Worm (Caenorhabditis elegans) whole organism, L2 larva: Measurements from ENCODE around the gene R07E3.1.

Source experiments
- R02D3.7 ChIP-seq: fragments of 150-350 bp; optimal IDR thresholded peaks from 2 replicates; lab custom pipeline; 2014; ENCODE audit warnings: missing biosample characterization, missing genetic modification characterization
- Y55F3AM.14 ChIP-seq: fragments of 200-800 bp; sonication (Bioruptor generic); optimal IDR thresholded peaks from 2 replicates; lab custom pipeline; 2018; ENCODE audit warnings: mild to moderate bottlenecking, missing genetic modification characterization, missing compliant biosample characterization
- alr-1 ChIP-seq: fragments of 150-350 bp; optimal IDR thresholded peaks from 2 replicates; lab custom pipeline; 2014; ENCODE audit warnings: missing biosample characterization, missing genetic modification characterization
- aly-2 ChIP-seq: fragments of 150-350 bp; optimal IDR thresholded peaks from 2 replicates; lab custom pipeline; 2014; ENCODE audit warnings: missing biosample characterization, missing genetic modification characterization
- blmp-1 ChIP-seq: sonication (generic microtip); optimal IDR thresholded peaks from 2 replicates; lab custom pipeline; 2017; ENCODE audit warnings: missing genetic modification characterization, mild to moderate bottlenecking, missing compliant biosample characterization, antibody characterized with exemption, moderate library complexity; ENCODE audit not compliant: insufficient read depth
- ceh-16 ChIP-seq: fragments of 150-350 bp; optimal IDR thresholded peaks from 2 replicates; lab custom pipeline; 2014; ENCODE audit warnings: missing biosample characterization, missing genetic modification characterization
- crh-2 ChIP-seq: sonication (generic microtip); optimal IDR thresholded peaks from 2 replicates; lab custom pipeline; 2017; ENCODE audit warnings: missing biosample characterization, missing genetic modification characterization
- dmd-4 ChIP-seq: sonication (generic microtip); optimal IDR thresholded peaks from 2 replicates; lab custom pipeline; 2017; ENCODE audit warnings: missing biosample characterization, missing genetic modification characterization
- egl-27 ChIP-seq: sonication (generic microtip); optimal IDR thresholded peaks from 3 replicates; lab custom pipeline; 2017; ENCODE audit warnings: missing biosample characterization, missing genetic modification reagents, missing genetic modification characterization
- elt-1 ChIP-seq: fragments of 150-350 bp; optimal IDR thresholded peaks from 2 replicates; lab custom pipeline; 2014; ENCODE audit warnings: missing biosample characterization, missing genetic modification characterization
- fos-1 ChIP-seq: fragments of 150-350 bp; optimal IDR thresholded peaks from 2 replicates; lab custom pipeline; 2014; ENCODE audit warnings: missing biosample characterization, missing genetic modification characterization
- gmeb-1 ChIP-seq: fragments of 150-350 bp; optimal IDR thresholded peaks from 2 replicates; lab custom pipeline; 2014; ENCODE audit warnings: missing biosample characterization, missing genetic modification characterization
- lin-11 ChIP-seq: fragments of 150-350 bp; sonication (generic microtip); optimal IDR thresholded peaks from 2 replicates; lab custom pipeline; 2014; ENCODE audit warnings: missing biosample characterization, missing genetic modification characterization, inconsistent platforms, mixed read lengths
- lin-13 ChIP-seq: fragments of 150-350 bp; optimal IDR thresholded peaks from 2 replicates; lab custom pipeline; 2014; ENCODE audit warnings: missing biosample characterization, missing genetic modification reagents, missing genetic modification characterization
- lin-39 ChIP-seq: fragments of 150-350 bp; optimal IDR thresholded peaks from 2 replicates; lab custom pipeline; 2014; ENCODE audit warnings: missing biosample characterization, missing genetic modification reagents, missing genetic modification characterization
- lsy-2 ChIP-seq, 2 experiments: fragments of 150-350 bp in 1 of 2; sonication (generic microtip) in 1 of 2; optimal IDR thresholded peaks; 2 replicates each; lab custom pipeline; 2014 to 2017; ENCODE audit warnings: missing biosample characterization in 2 of 2, missing genetic modification characterization in 2 of 2
- mbf-1 ChIP-seq: sonication (generic microtip); optimal IDR thresholded peaks from 2 replicates; lab custom pipeline; 2017; ENCODE audit warnings: missing biosample characterization, missing genetic modification characterization
- mdl-1 ChIP-seq, 2 experiments: fragments of 150-350 bp in 1 of 2; sonication (generic microtip) in 1 of 2; optimal IDR thresholded peaks; 2 replicates each; lab custom pipeline; 2017; ENCODE audit warnings: missing biosample characterization in 2 of 2, missing genetic modification characterization in 2 of 2
- nhr-11 ChIP-seq: fragments of 150-350 bp; optimal IDR thresholded peaks from 2 replicates; lab custom pipeline; 2014; ENCODE audit warnings: missing biosample characterization, missing genetic modification characterization
- nhr-12 ChIP-seq: fragments of 150-350 bp; optimal IDR thresholded peaks from 2 replicates; lab custom pipeline; 2014; ENCODE audit warnings: missing biosample characterization, missing genetic modification characterization
- nhr-129 ChIP-seq: fragments of 150-350 bp; optimal IDR thresholded peaks from 2 replicates; lab custom pipeline; 2014; ENCODE audit warnings: missing biosample characterization, missing genetic modification characterization
- nhr-23 ChIP-seq: fragments of 150-350 bp; optimal IDR thresholded peaks from 2 replicates; lab custom pipeline; 2014; ENCODE audit warnings: missing biosample characterization, missing genetic modification reagents, missing genetic modification characterization
- nhr-25 ChIP-seq: fragments of 150-350 bp; sonication (generic microtip); optimal IDR thresholded peaks from 3 replicates; lab custom pipeline; 2014; ENCODE audit warnings: missing biosample characterization, missing genetic modification characterization
- nhr-6 ChIP-seq: fragments of 150-350 bp; optimal IDR thresholded peaks from 2 replicates; lab custom pipeline; 2014; ENCODE audit warnings: missing biosample characterization, missing genetic modification characterization
- nhr-77 ChIP-seq: fragments of 150-350 bp; optimal IDR thresholded peaks from 2 replicates; lab custom pipeline; 2014; ENCODE audit warnings: missing biosample characterization, missing genetic modification characterization
- peb-1 ChIP-seq: fragments of 150-350 bp; optimal IDR thresholded peaks from 2 replicates; lab custom pipeline; 2014; ENCODE audit warnings: missing biosample characterization, missing genetic modification characterization
- sem-4 ChIP-seq: fragments of 150-350 bp; optimal IDR thresholded peaks from 2 replicates; lab custom pipeline; 2014; ENCODE audit warnings: missing biosample characterization, missing genetic modification reagents, missing genetic modification characterization
- skn-1 ChIP-seq: sonication (generic microtip); optimal IDR thresholded peaks from 2 replicates; lab custom pipeline; 2017; ENCODE audit warnings: missing biosample characterization, missing genetic modification characterization
- sma-9 ChIP-seq, 2 experiments: fragments of 150-350 bp in 1 of 2; sonication (generic microtip) in 1 of 2; optimal IDR thresholded peaks; 2 replicates each; lab custom pipeline; 2014 to 2016; ENCODE audit warnings: missing genetic modification characterization in 2 of 2, mild to moderate bottlenecking in 1 of 2, missing biosample characterization in 1 of 2, missing compliant biosample characterization in 1 of 2, missing genetic modification reagents in 1 of 2, moderate library complexity in 1 of 2
- snpc-4 ChIP-seq: fragments of 150-350 bp; optimal IDR thresholded peaks from 2 replicates; lab custom pipeline; 2014; ENCODE audit warnings: missing biosample characterization, missing genetic modification characterization
- unc-39 ChIP-seq: fragments of 150-350 bp; optimal IDR thresholded peaks from 2 replicates; lab custom pipeline; 2014; ENCODE audit warnings: missing biosample characterization, missing genetic modification characterization
- unc-55 ChIP-seq: fragments of 150-350 bp; sonication (generic microtip); optimal IDR thresholded peaks from 3 replicates; lab custom pipeline; 2014; ENCODE audit warnings: missing biosample characterization, missing genetic modification reagents, missing genetic modification characterization
- zag-1 ChIP-seq: fragments of 150-350 bp; optimal IDR thresholded peaks from 2 replicates; lab custom pipeline; 2014; ENCODE audit warnings: missing biosample characterization, missing genetic modification characterization
- ztf-1 ChIP-seq: fragments of 200-800 bp; sonication (Bioruptor generic); conservative IDR thresholded peaks from 2 replicates; pipeline ENCODE4 v1.3.6; 2022; ENCODE audit warnings: missing genetic modification characterization, missing compliant biosample characterization
- ztf-4 ChIP-seq: fragments of 150-350 bp; optimal IDR thresholded peaks from 2 replicates; lab custom pipeline; 2014; ENCODE audit warnings: missing biosample characterization, missing genetic modification characterization

R07E3.1 gene

DNA sequence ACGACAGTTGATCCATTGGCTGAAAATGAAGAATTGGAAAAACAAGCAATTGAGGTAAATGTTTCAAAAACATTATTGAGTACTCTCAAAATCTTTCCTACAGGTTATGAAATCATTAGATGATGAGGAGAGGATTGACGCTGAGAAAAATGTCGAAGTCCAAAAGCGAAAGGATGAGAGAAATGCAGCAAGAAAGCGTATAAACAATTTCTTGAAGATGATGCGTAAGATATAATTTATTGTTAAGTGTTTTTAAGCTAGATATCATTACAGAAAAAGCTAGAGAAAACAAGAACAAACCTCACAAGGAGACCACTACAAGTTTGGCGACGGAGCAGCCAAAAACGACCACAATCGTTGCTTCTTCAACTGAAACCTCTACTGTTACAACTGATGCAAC, 21.3 kb downstream of the R07E3.1 start:
- TF ChIP-seq nhr-23 (tag; lab: Kevin White, UChicago) (no peak), elt-1 (tag; lab: Kevin White, UChicago) (no peak), skn-1 (tag; lab: Kevin White, UChicago) (no peak), snpc-4 (tag; lab: Kevin White, UChicago) (no peak), nhr-11 (tag; lab: Kevin White, UChicago) (no peak), nhr-129 (tag; lab: Kevin White, UChicago) (no peak), alr-1 (no peak), nhr-12 (tag; lab: Kevin White, UChicago) (no peak), ceh-16 (tag; lab: Kevin White, UChicago) (no peak), unc-55 (GFP tag; lab: Kevin White, UChicago) (no peak), R02D3.7 (tag; lab: Kevin White, UChicago) (no peak), mbf-1 (tag; lab: Kevin White, UChicago) (no peak), blmp-1 (tag; lab: Kevin White, UChicago) (no peak), nhr-6 (no peak), unc-39 (tag; lab: Kevin White, UChicago) (no peak), sma-9 (GFP tag; optimal IDR thresholded peaks at IDR 0.05; lab: Kevin White, UChicago) (no peak), sma-9 (tag; optimal IDR thresholded peaks at IDR 0.05; lab: Kevin White, UChicago) (no peak), nhr-25 (tag; lab: Kevin White, UChicago) (no peak), lsy-2 (tag; optimal IDR thresholded peaks at IDR 0.05; lab: Kevin White, UChicago) (no peak), zag-1 (tag; lab: Kevin White, UChicago) (no peak), ztf-1 (no peak)

DNA sequence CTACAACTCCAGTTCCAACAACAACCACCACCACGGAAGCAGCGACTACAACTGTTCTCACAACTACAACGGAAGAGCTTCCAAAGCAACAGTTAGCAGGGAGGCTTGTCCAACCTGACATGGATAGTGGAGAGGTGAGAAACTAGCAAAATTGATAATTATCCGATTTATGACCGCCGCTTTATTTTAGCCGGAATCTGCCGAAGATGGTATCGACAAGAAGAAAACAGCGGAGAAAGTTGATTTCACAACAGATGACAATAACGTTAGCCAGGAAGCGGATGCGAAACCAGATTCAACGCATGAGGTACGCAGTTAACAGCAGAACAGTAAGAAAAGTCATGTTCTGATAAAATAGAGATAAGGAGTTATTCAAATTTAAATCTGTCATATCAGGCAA, 22.5 kb downstream of the R07E3.1 start:
- no peak for TF ChIP-seq snpc-4 (tag; lab: Kevin White, UChicago)
- no peak for TF ChIP-seq egl-27
- TF ChIP-seq ztf-4 = no peak
- TF ChIP-seq elt-1 (tag; lab: Kevin White, UChicago) = no peak
- TF ChIP-seq Y55F3AM.14 = no peak
- TF ChIP-seq gmeb-1 (tag; lab: Kevin White, UChicago) = no peak
- no peak for TF ChIP-seq crh-2 (tag; lab: Kevin White, UChicago)
- TF ChIP-seq aly-2 (tag; lab: Kevin White, UChicago) = no peak
- TF ChIP-seq mdl-1 (tag; optimal IDR thresholded peaks at IDR 0.05; lab: Kevin White, UChicago) = no peak
- no peak for TF ChIP-seq nhr-77 (tag; lab: Kevin White, UChicago)
- TF ChIP-seq fos-1 (tag; lab: Kevin White, UChicago) = no peak
- TF ChIP-seq lin-39 (tag; lab: Kevin White, UChicago) = no peak
- TF ChIP-seq sem-4 (tag; lab: Kevin White, UChicago) = no peak
- TF ChIP-seq nhr-23 (tag; lab: Kevin White, UChicago) = no peak
- TF ChIP-seq nhr-12 (tag; lab: Kevin White, UChicago) = no peak

DNA sequence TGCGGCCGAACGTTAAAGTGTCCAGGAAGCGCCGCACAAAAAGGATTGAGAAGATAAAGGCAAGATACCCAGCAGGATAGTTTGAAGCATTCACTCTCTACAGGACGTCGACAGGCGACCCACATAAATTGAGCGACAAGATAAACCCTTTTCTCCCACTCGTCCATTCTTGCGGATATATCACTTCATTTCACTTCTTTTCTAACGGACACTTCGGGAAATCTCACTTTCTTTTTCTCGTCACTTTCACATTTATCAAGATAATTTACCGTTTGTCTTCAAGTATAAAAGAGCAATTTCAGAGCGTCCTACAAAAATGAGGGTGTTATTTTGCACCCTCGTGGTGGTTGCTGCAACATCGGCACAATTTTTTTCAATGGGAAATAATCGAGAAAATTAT, 23.4 kb downstream of the R07E3.1 start, which contains the start of gene R07E3.6:
TSS of gene R07E3.6 (plus strand) at position 158 of the 400 bp plus-strand sequence.
- TF ChIP-seq lin-11 (tag; lab: Kevin White, UChicago) = no peak
- TF ChIP-seq blmp-1 (tag; lab: Kevin White, UChicago) = peak; percentile 67

DNA sequence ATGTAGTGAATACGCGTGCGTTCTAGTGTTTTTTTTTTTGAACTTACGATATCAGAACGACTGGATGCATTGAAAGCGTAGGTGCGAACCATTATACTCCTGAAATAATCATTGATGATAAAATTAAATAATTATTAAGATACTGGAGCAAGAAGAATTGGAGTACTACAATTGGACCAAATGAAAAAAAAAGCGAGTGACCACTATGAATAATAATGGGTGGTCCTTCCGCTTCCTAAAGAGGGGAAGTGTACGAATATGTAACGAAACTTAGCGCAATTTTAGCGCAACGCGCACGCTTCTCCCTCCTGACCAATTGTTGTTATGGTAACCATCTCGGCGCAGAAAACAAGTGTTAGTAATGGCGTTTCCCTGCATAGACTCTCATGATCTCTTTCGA, 25.1 kb downstream of the R07E3.1 start, which contains the start of gene F41E7.9:
TSS of gene F41E7.9 (minus strand) at position 101 of the 400 bp plus-strand sequence.
- TF ChIP-seq nhr-12 (tag; lab: Kevin White, UChicago) (no peak), lin-13 (GFP tag; lab: Kevin White, UChicago) (no peak), egl-27 (no peak), sem-4 (tag; lab: Kevin White, UChicago) (no peak), dmd-4 (tag; lab: Kevin White, UChicago) (no peak), unc-39 (tag; lab: Kevin White, UChicago) (no peak), peb-1 (no peak), nhr-11 (tag; lab: Kevin White, UChicago) (no peak), skn-1 (tag; lab: Kevin White, UChicago) (no peak), fos-1 (tag; lab: Kevin White, UChicago) (no peak), gmeb-1 (tag; lab: Kevin White, UChicago) (no peak), aly-2 (tag; lab: Kevin White, UChicago) (no peak), elt-1 (tag; lab: Kevin White, UChicago) (no peak)
